Fruit fly (Drosophila melanogaster) whole organism: Measurements from ENCODE around the gene Dim1.

Experiments
- CG8478 ChIP-seq: fragments of >200 bp; optimal IDR thresholded peaks from 2 replicates; lab custom pipeline; 2018; ENCODE audit warnings: inconsistent platforms
- Dll ChIP-seq: fragments of >200 bp; optimal IDR thresholded peaks from 2 replicates; lab custom pipeline; 2017

DNA sequence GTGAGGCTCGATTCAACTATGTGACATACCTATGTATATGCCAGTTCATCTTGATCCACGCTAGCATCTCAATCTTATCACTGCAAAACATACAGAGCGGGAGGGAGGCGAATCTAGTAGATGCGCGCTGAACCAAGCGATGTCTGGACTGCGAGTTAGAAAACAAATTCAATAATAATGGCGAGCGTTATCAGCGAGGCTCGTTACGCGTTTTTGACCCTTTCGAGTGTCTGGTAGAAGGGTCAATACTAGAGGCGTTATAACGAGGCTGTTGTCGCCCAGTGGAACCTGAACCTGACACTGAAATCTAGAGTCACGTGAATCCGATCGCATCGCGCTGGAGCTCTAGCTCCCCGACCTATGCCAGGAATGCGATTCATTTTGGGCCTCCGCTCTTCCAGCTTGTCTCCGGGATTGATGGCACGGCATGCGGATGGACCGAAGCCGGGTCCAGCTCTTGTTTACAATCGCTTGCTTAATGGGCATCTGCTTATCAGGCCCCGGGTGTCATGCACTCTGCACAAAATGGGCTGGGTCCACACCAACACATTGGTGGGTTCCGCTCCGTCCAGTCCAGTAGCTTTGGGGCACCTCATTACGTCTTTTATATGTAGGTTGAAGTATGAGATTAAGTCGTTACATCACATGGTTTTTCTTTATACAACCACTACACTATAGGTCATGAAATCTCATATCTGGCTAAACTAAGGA, 13.5 kb upstream of the Dim1 start:
- no peak for TF ChIP-seq CG8478 (lab: Kevin White, UChicago)
- TF ChIP-seq Dll (lab: Kevin White, UChicago), result no peak
